Worm (Caenorhabditis elegans) whole organism, L1 larva: ENCODE results near the gene F19G12.8.
"Not testable (repeated sequence)": the region's sequence is repeated elsewhere in the genome, so short reads cannot be mapped to it uniquely, and the experiment has no call there.

Experiments used
- C16A3.4 ChIP-seq: fragments of 150-350 bp; optimal IDR thresholded peaks from 2 replicates; lab custom pipeline; 2014; ENCODE audit warnings: missing biosample characterization, missing genetic modification characterization
- C34B4.2 ChIP-seq: sonication (generic microtip); optimal IDR thresholded peaks from 2 replicates; lab custom pipeline; 2017; ENCODE audit warnings: mild to moderate bottlenecking, missing genetic modification characterization, missing compliant biosample characterization
- F16B12.6 ChIP-seq: fragments of 150-350 bp; optimal IDR thresholded peaks from 2 replicates; lab custom pipeline; 2014; ENCODE audit warnings: missing biosample characterization, missing genetic modification characterization
- aha-1 ChIP-seq: fragments of 150-350 bp; optimal IDR thresholded peaks from 2 replicates; lab custom pipeline; 2014; ENCODE audit warnings: missing biosample characterization, missing genetic modification characterization
- aly-2 ChIP-seq: fragments of 150-350 bp; optimal IDR thresholded peaks from 2 replicates; lab custom pipeline; 2014; ENCODE audit warnings: missing biosample characterization, missing genetic modification characterization
- ama-1 ChIP-seq: fragments of 150-350 bp; optimal IDR thresholded peaks from 2 replicates; lab custom pipeline; 2014
- ceh-82 ChIP-seq, 3 experiments: fragments of 150-350 bp in 1 of 3; sonication (generic microtip) in 2 of 3; optimal IDR thresholded peaks; 2 replicates each; lab custom pipeline; 2014 to 2017; ENCODE audit warnings: missing biosample characterization in 3 of 3, missing genetic modification characterization in 3 of 3
- ces-1 ChIP-seq: fragments of 150-350 bp; optimal IDR thresholded peaks from 2 replicates; lab custom pipeline; 2014; ENCODE audit warnings: missing biosample characterization, missing genetic modification reagents, missing genetic modification characterization
- dpl-1 ChIP-seq, 3 experiments: fragments of 150-350 bp in 2 of 3; sonication (generic microtip) in 1 of 3; optimal IDR thresholded peaks; 2 replicates each; lab custom pipeline; 2014 to 2017; ENCODE audit warnings: missing biosample characterization in 3 of 3, missing genetic modification characterization in 3 of 3, missing genetic modification reagents in 3 of 3
- egl-13 ChIP-seq: sonication (generic microtip); optimal IDR thresholded peaks from 2 replicates; lab custom pipeline; 2016; ENCODE audit warnings: missing genotype, missing genetic modification reagents, missing genetic modification characterization, missing compliant biosample characterization
- egl-27 ChIP-seq, 2 experiments: fragments of 150-350 bp in 1 of 2; sonication (generic microtip); optimal IDR thresholded peaks; 3 replicates each; lab custom pipeline; 2017 to 2018; ENCODE audit warnings: missing biosample characterization in 2 of 2, missing genetic modification characterization in 2 of 2, missing genetic modification reagents in 2 of 2
- fkh-10 ChIP-seq: sonication (generic microtip); optimal IDR thresholded peaks from 2 replicates; lab custom pipeline; 2017; ENCODE audit warnings: missing biosample characterization, missing genetic modification reagents, missing genetic modification characterization
- fkh-4 ChIP-seq: sonication (generic microtip); optimal IDR thresholded peaks from 2 replicates; lab custom pipeline; 2016; ENCODE audit warnings: missing compliant biosample characterization, missing genetic modification characterization, borderline replicate concordance
- hlh-4 ChIP-seq: sonication (generic microtip); optimal IDR thresholded peaks from 2 replicates; lab custom pipeline; 2016; ENCODE audit warnings: mild to moderate bottlenecking, missing genetic modification characterization, missing compliant biosample characterization
- hpl-2 ChIP-seq: fragments of 150-350 bp; optimal IDR thresholded peaks from 2 replicates; lab custom pipeline; 2014; ENCODE audit warnings: missing biosample characterization, missing genetic modification reagents, missing genetic modification characterization
- irx-1 ChIP-seq: sonication (generic microtip); optimal IDR thresholded peaks from 2 replicates; lab custom pipeline; 2016; ENCODE audit warnings: missing genetic modification characterization, missing compliant biosample characterization
- jun-1 ChIP-seq: fragments of 150-350 bp; optimal IDR thresholded peaks from 2 replicates; lab custom pipeline; 2014; ENCODE audit warnings: missing biosample characterization, missing genetic modification reagents, missing genetic modification characterization
- lin-14 ChIP-seq: fragments of 200-800 bp; sonication (Bioruptor generic); optimal IDR thresholded peaks from 2 replicates; lab custom pipeline; 2018; ENCODE audit warnings: mild to moderate bottlenecking, missing genetic modification characterization, moderate library complexity, missing compliant biosample characterization
- lin-39 ChIP-seq: fragments of 150-350 bp; optimal IDR thresholded peaks from 2 replicates; lab custom pipeline; 2014; ENCODE audit warnings: missing biosample characterization, missing genetic modification reagents, missing genetic modification characterization
- mab-9 ChIP-seq: fragments of 200-800 bp; sonication (Bioruptor generic); IDR thresholded peaks from 2 replicates; pipeline ENCODE4 v1.3.6; 2022; ENCODE audit warnings: missing genetic modification reagents, missing genetic modification characterization, missing compliant biosample characterization
- mdl-1 ChIP-seq, 2 experiments: fragments of 150-350 bp; optimal IDR thresholded peaks; 2 replicates each; lab custom pipeline; 2014 to 2017; ENCODE audit warnings: missing biosample characterization in 2 of 2, missing genetic modification characterization in 2 of 2, inconsistent platforms in 1 of 2
- nhr-20 ChIP-seq: sonication (generic microtip); optimal IDR thresholded peaks from 2 replicates; lab custom pipeline; 2016; ENCODE audit warnings: mild to moderate bottlenecking, missing genetic modification characterization, missing compliant biosample characterization
- nhr-47 ChIP-seq: sonication (generic microtip); optimal IDR thresholded peaks from 2 replicates; lab custom pipeline; 2016; ENCODE audit warnings: mild to moderate bottlenecking, missing genetic modification characterization, moderate library complexity, missing compliant biosample characterization
- pax-3 ChIP-seq: fragments of 200-800 bp; sonication (Bioruptor generic); optimal IDR thresholded peaks from 2 replicates; lab custom pipeline; 2018; ENCODE audit warnings: mild to moderate bottlenecking, missing genetic modification characterization, moderate library complexity, missing compliant biosample characterization
- rnt-1 ChIP-seq: sonication (generic microtip); optimal IDR thresholded peaks from 2 replicates; lab custom pipeline; 2016; ENCODE audit warnings: mild to moderate bottlenecking, missing genetic modification characterization, moderate library complexity, missing compliant biosample characterization
- skn-1 ChIP-seq: fragments of 150-350 bp; optimal IDR thresholded peaks from 2 replicates; lab custom pipeline; 2014; ENCODE audit warnings: missing biosample characterization, missing genetic modification characterization
- sox-4 ChIP-seq: sonication (generic microtip); optimal IDR thresholded peaks from 2 replicates; lab custom pipeline; 2016; ENCODE audit warnings: missing genetic modification characterization, missing compliant biosample characterization
- sptf-1 ChIP-seq: fragments of 150-350 bp; optimal IDR thresholded peaks from 2 replicates; lab custom pipeline; 2014; ENCODE audit warnings: missing biosample characterization, missing genetic modification characterization
- sup-37 ChIP-seq: fragments of 200-800 bp; sonication (Bioruptor generic); optimal IDR thresholded peaks from 2 replicates; lab custom pipeline; 2018; ENCODE audit warnings: mild to moderate bottlenecking, missing genetic modification characterization, missing compliant biosample characterization
- swsn-7 ChIP-seq: sonication (generic microtip); optimal IDR thresholded peaks from 2 replicates; lab custom pipeline; 2016; ENCODE audit warnings: missing genetic modification characterization, missing compliant biosample characterization
- unc-86 ChIP-seq: sonication (generic microtip); optimal IDR thresholded peaks from 2 replicates; lab custom pipeline; 2016; ENCODE audit warnings: missing genetic modification characterization, missing compliant biosample characterization
- unc-98 ChIP-seq: fragments of 200-800 bp; sonication (Bioruptor generic); IDR thresholded peaks from 2 replicates; pipeline ENCODE4 v1.3.6; 2022; ENCODE audit warnings: missing genetic modification characterization, missing compliant biosample characterization
- ztf-11 ChIP-seq, 2 experiments: sonication (generic microtip); optimal IDR thresholded peaks; 2 replicates each; lab custom pipeline; 2016 to 2017; ENCODE audit warnings: missing genetic modification characterization in 2 of 2, missing biosample characterization in 1 of 2, missing compliant biosample characterization in 1 of 2
- ztf-4 ChIP-seq: fragments of 150-350 bp; optimal IDR thresholded peaks from 2 replicates; lab custom pipeline; 2014; ENCODE audit warnings: missing biosample characterization, missing genetic modification characterization

The F19G12.8 gene

ce11 chrX:1401259-1401658, 15.9 kb upstream of the F19G12.8 start, which contains the start of gene ZK402.5:
Gene ZK402.5 (minus strand): TSS chrX:1401359.
- TF ChIP-seq egl-13 (tag; lab: Kevin White, UChicago), result no peak
- no peak for TF ChIP-seq swsn-7
- no peak for TF ChIP-seq ztf-4
- no peak for TF ChIP-seq sptf-1
- no peak for TF ChIP-seq ces-1 (GFP tag; lab: Kevin White, UChicago)
- TF ChIP-seq ztf-11 (tag; optimal IDR thresholded peaks at IDR 0.05; lab: Kevin White, UChicago), result no peak
- TF ChIP-seq nhr-20 (tag; lab: Kevin White, UChicago), result no peak
- no peak for TF ChIP-seq fkh-10
- no peak for TF ChIP-seq ama-1 (lab: Kevin White, UChicago)
- TF ChIP-seq mab-9 (GFP tag; lab: Robert Waterston, UW), result no peak
- no peak for TF ChIP-seq C34B4.2
- TF ChIP-seq lin-14 (GFP tag; lab: Kevin White, UChicago), result no peak
- TF ChIP-seq aly-2 (tag; lab: Kevin White, UChicago), result no peak
- TF ChIP-seq sox-4 (tag; lab: Kevin White, UChicago), result no peak
- TF ChIP-seq, all 84 proteins: peak for 0

DNA sequence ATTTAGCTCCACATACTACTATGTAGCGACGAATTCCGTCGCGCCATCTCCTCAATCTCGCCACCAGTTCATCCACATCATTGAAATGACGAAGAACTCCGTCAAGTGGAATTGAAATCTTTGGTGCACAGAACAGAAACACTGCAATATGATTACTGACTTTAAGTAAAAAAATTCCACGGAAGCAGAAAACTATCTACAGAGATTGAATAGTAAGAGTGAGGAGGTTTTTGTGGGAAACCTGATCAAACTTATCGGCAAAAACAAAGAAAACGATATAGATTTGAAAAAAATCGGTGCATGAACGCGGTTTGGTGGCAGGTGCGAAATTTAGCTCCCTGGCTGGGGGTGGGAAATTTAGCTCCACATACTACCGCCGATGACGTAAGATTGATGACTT, 13.7 kb upstream of the F19G12.8 start, which contains the start of gene ZK402.2:
ZK402.2 (plus strand) TSS at position 301 of the 400 bp plus-strand sequence.
- not testable (repeated sequence) for TF ChIP-seq sup-37 (GFP tag; lab: Kevin White, UChicago); ceh-82 (tag; optimal IDR thresholded peaks at IDR 0.05; lab: Kevin White, UChicago); C16A3.4 (tag; lab: Kevin White, UChicago)

- not testable (repeated sequence) for TF ChIP-seq egl-27 (tag; optimal IDR thresholded peaks at IDR 0.05; lab: Kevin White, UChicago); hlh-4 (tag; lab: Kevin White, UChicago); F16B12.6 (tag; lab: Kevin White, UChicago)
- TF ChIP-seq, all 84 proteins: peak for 0; not testable (repeated sequence) for 84
Observed at ce11 chrX:1403971-1404370, 13.1 kb upstream of the F19G12.8 start, which contains the start of gene ZK402.1. Gene ZK402.1 (plus strand): TSS chrX:1404271.

- TF ChIP-seq nhr-47, result no peak
Observed at ce11 chrX:1409224-1409623, 7.9 kb upstream of the F19G12.8 start.

DNA sequence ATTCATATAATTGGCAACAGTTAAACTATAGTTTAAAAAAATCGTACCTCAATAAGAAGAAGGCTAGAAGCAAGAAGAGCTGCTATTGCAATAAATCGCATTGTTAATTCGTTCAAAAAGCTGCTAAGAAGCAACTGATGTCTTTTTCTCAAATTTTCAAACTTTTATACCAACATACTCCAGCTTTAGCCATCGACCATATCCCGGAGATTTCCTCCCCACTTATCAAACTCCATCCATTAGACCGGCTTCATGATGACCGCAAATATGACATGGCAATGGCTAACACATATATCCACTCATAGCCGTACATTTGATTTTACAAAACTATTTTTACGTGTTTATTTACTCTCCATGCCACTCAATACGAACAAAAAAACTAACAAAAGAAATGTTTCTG, 6.6 kb upstream of the F19G12.8 start, which contains the start of gene abu-2:
abu-2 (minus strand) TSS at position 101 of the 400 bp plus-strand sequence.
- no peak for TF ChIP-seq skn-1
- TF ChIP-seq unc-98 (GFP tag; lab: Robert Waterston, UW), result no peak
- TF ChIP-seq sptf-1, result no peak
- TF ChIP-seq unc-86 (tag; lab: Kevin White, UChicago), result no peak
- TF ChIP-seq irx-1 (tag; lab: Kevin White, UChicago), result no peak
- TF ChIP-seq pax-3 (tag; lab: Kevin White, UChicago), result no peak
- TF ChIP-seq aha-1 (tag; lab: Kevin White, UChicago), result no peak
- no peak for TF ChIP-seq ztf-11 (tag; optimal IDR thresholded peaks at IDR 0.05; lab: Kevin White, UChicago)
- TF ChIP-seq dpl-1 (GFP tag; optimal IDR thresholded peaks at IDR 0.05; lab: Kevin White, UChicago), result no peak
- TF ChIP-seq fkh-4 (tag; lab: Kevin White, UChicago), result no peak
- no peak for TF ChIP-seq hpl-2 (GFP tag; lab: Kevin White, UChicago)
- no peak for TF ChIP-seq fkh-10
- TF ChIP-seq ceh-82 (tag; optimal IDR thresholded peaks at IDR 0.05; lab: Kevin White, UChicago), result no peak
- no peak for TF ChIP-seq lin-39 (tag; lab: Kevin White, UChicago)
- TF ChIP-seq F16B12.6 (tag; lab: Kevin White, UChicago), result no peak
- TF ChIP-seq rnt-1, result no peak
- TF ChIP-seq jun-1 (tag; lab: Kevin White, UChicago), result no peak
- no peak for TF ChIP-seq aly-2 (tag; lab: Kevin White, UChicago)
- TF ChIP-seq mdl-1 (tag; optimal IDR thresholded peaks at IDR 0.05; lab: Kevin White, UChicago), result no peak
